Worm (Caenorhabditis elegans): Measurements from ENCODE around the gene T28A11.2.

T28A11.2 gene

ce11 chrV:3273577-3274100, 6.5 kb upstream of the T28A11.2 start, which contains the start of gene T28A11.4:
T28A11.4 (plus strand) TSS chrV:3274050.
- TF ChIP-seq lir-3 (tag; optimal IDR thresholded peaks at IDR 0.05) = no peak
- TF ChIP-seq T20F7.1 (GFP tag; optimal IDR thresholded peaks at IDR 0.05) = no peak
- TF ChIP-seq unc-62 (GFP tag; optimal IDR thresholded peaks at IDR 0.05 in 1 of 2) = peak in 1 of 2 experiments; percentile 55
- no peak for TF ChIP-seq unc-62 (tag; optimal IDR thresholded peaks at IDR 0.05)
- no peak for TF ChIP-seq tag-97 (GFP tag; IDR thresholded peaks at IDR 0.05)
- no peak for TF ChIP-seq nhr-28 (tag; optimal IDR thresholded peaks at IDR 0.05)
- TF ChIP-seq aha-1 (tag) = peak; percentile 68

ce11 chrV:3275033-3275432, 5.1 kb upstream of the T28A11.2 start, which contains the start of gene T28A11.3:
T28A11.3 (plus strand) TSS chrV:3275333.
- no peak for TF ChIP-seq nhr-11 (tag; optimal IDR thresholded peaks at IDR 0.05)
- TF ChIP-seq Y48G9A.11 (GFP tag; IDR thresholded peaks at IDR 0.05) = no peak
- TF ChIP-seq daf-16 (GFP tag; optimal IDR thresholded peaks at IDR 0.05) = peak in 1 of 2 experiments; percentile 32
- TF ChIP-seq daf-16 (tag; optimal IDR thresholded peaks at IDR 0.05) = no peak
- TF ChIP-seq ceh-32 (tag; optimal IDR thresholded peaks at IDR 0.05; ENCODE audit: poor library complexity) = no peak
- TF ChIP-seq nhr-102 (tag; optimal IDR thresholded peaks at IDR 0.05) = no peak
- no peak for TF ChIP-seq duxl-1 (tag; optimal IDR thresholded peaks at IDR 0.05; ENCODE audit: poor library complexity)
- TF ChIP-seq T26A8.4 (GFP tag; IDR thresholded peaks at IDR 0.05) = no peak
- TF ChIP-seq zag-1 (tag; optimal IDR thresholded peaks at IDR 0.05) = no peak

- TF ChIP-seq hlh-11 (tag; optimal IDR thresholded peaks at IDR 0.05) (peak; percentile 70), nhr-41 (GFP tag; IDR thresholded peaks at IDR 0.05) (no peak), unc-62 (GFP tag; optimal IDR thresholded peaks at IDR 0.05 in 1 of 2) (peak in 1 of 2 experiments; percentile 80), unc-62 (tag; optimal IDR thresholded peaks at IDR 0.05) (no peak), ceh-20 (GFP tag; IDR thresholded peaks at IDR 0.05) (0 out of 2 replicates have a peak, but pooled peaks have one; percentile 26), daf-16 (GFP tag; optimal IDR thresholded peaks at IDR 0.05) (peak in 1 of 2 experiments; percentile 90), daf-16 (tag; optimal IDR thresholded peaks at IDR 0.05) (no peak), mxl-3 (GFP tag; optimal IDR thresholded peaks at IDR 0.05) (peak; percentile 49), rbr-2 (tag; optimal IDR thresholded peaks at IDR 0.05) (no peak), vab-7 (GFP tag; IDR thresholded peaks at IDR 0.05) (no peak), nhr-11 (tag; optimal IDR thresholded peaks at IDR 0.05) (peak; percentile 15), cey-2 (tag; optimal IDR thresholded peaks at IDR 0.05; ENCODE audit: borderline replicate concordance, insufficient read depth) (no peak), hlh-30 (tag; optimal IDR thresholded peaks at IDR 0.05; ENCODE audit: insufficient read depth) (peak; percentile 16), dmd-6 (GFP tag; IDR thresholded peaks at IDR 0.05) (peak; percentile 56)
Measured at ce11 chrV:3276184-3276583, 4.0 kb upstream of the T28A11.2 start.

- TF ChIP-seq nhr-48 (tag; optimal IDR thresholded peaks at IDR 0.05) = no peak
- TF ChIP-seq ceh-20 (GFP tag; IDR thresholded peaks at IDR 0.05) = no peak
- TF ChIP-seq php-3 (GFP tag; IDR thresholded peaks at IDR 0.05) = no peak
- no peak for TF ChIP-seq snpc-4 (tag; optimal IDR thresholded peaks at IDR 0.05)
- TF ChIP-seq zip-2 (tag; optimal IDR thresholded peaks at IDR 0.05) = no peak
- no peak for TF ChIP-seq Y48G9A.11 (GFP tag; IDR thresholded peaks at IDR 0.05)
- TF ChIP-seq ceh-82 (tag; optimal IDR thresholded peaks at IDR 0.05) = no peak
- TF ChIP-seq F44E2.7 (GFP tag; IDR thresholded peaks at IDR 0.05) = no peak
- no peak for TF ChIP-seq daf-8 (GFP tag; IDR thresholded peaks at IDR 0.05)
- TF ChIP-seq dpl-1 (GFP tag; optimal IDR thresholded peaks at IDR 0.05) = peak; percentile 7
- no peak for TF ChIP-seq jun-1 (tag; optimal IDR thresholded peaks at IDR 0.05)
- TF ChIP-seq aly-2 (tag; optimal IDR thresholded peaks at IDR 0.05) = no peak
- TF ChIP-seq mxl-2 (GFP tag; conservative IDR thresholded peaks at IDR 0.05) = no peak
- TF ChIP-seq spr-1 (tag; optimal IDR thresholded peaks at IDR 0.05) = no peak
- TF ChIP-seq nhr-77 (tag; optimal IDR thresholded peaks at IDR 0.05) = no peak
- TF ChIP-seq R02D3.7 (tag; optimal IDR thresholded peaks at IDR 0.05) = no peak
- TF ChIP-seq ZK546.5 (tag; optimal IDR thresholded peaks at IDR 0.05) = no peak
- no peak for TF ChIP-seq rbr-2 (tag; optimal IDR thresholded peaks at IDR 0.05)
- no peak for TF ChIP-seq egl-27 (tag; optimal IDR thresholded peaks at IDR 0.05)
- no peak for TF ChIP-seq arid-1 (GFP tag; conservative IDR thresholded peaks at IDR 0.05)
- TF ChIP-seq zip-11 (GFP tag; IDR thresholded peaks at IDR 0.05) = no peak
- TF ChIP-seq unc-62 (GFP tag; optimal IDR thresholded peaks at IDR 0.05 in 1 of 2) = peak in 1 of 2 experiments; percentile 8
- TF ChIP-seq unc-62 (tag; optimal IDR thresholded peaks at IDR 0.05) = no peak
- peak; percentile 50 for TF ChIP-seq mes-2 (tag; optimal IDR thresholded peaks at IDR 0.05; ENCODE audit: poor library complexity, severe bottlenecking)
- no peak for TF ChIP-seq dve-1 (tag; optimal IDR thresholded peaks at IDR 0.05; ENCODE audit: insufficient read depth)
Measured at ce11 chrV:3278101-3278639, 2.0 kb upstream of the T28A11.2 start, which contains the start of gene fbxa-64. fbxa-64 (minus strand) TSS chrV:3278151.

Measured in whole organism, L4 larva.